Worm (Caenorhabditis elegans): Measurements from ENCODE around the gene npr-9.

DNA sequence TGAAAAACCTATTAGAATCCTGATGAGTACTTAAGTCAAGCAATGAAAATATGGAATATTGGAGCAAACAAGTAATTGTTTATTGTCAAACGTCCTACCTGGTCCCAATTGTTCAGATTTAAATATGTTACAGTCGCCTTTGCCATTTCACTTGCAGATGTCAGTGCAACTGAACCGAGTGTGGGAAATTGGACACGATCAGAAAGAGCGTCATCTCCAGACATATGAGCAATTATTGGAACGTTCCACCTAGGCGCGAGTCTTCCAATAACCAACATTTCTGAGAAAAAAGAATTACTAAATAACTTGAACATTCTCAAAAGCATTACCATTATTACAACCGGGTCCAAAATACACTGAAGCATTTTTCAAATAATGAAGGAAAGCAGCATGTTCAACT is 7.6 kb downstream of the npr-9 start:
- TF ChIP-seq mxl-2 (GFP tag; conservative IDR thresholded peaks at IDR 0.05) (no peak), zip-2 (tag; optimal IDR thresholded peaks at IDR 0.05) (no peak), unc-62 (GFP tag; optimal IDR thresholded peaks at IDR 0.05 in 1 of 2) (no peak), unc-62 (tag; optimal IDR thresholded peaks at IDR 0.05) (no peak), lir-3 (tag; optimal IDR thresholded peaks at IDR 0.05) (no peak)
